Fruit fly (Drosophila melanogaster) whole organism: Measurements from ENCODE around the gene CG14223.

Experiments
- CG8478 ChIP-seq: fragments of >200 bp; optimal IDR thresholded peaks from 2 replicates; lab custom pipeline; 2018; ENCODE audit warnings: inconsistent platforms
- Dll ChIP-seq: fragments of >200 bp; optimal IDR thresholded peaks from 2 replicates; lab custom pipeline; 2017
- EcR ChIP-seq, 2 experiments: fragments of >200 bp; optimal IDR thresholded peaks; 2 replicates each; lab custom pipeline; 2017; ENCODE audit warnings: missing biosample characterization in 2 of 2, missing genetic modification characterization in 2 of 2, missing genetic modification reagents in 2 of 2
- pan ChIP-seq: fragments of >200 bp; optimal IDR thresholded peaks from 2 replicates; lab custom pipeline; 2017
- psq ChIP-seq: fragments of >200 bp; optimal IDR thresholded peaks from 2 replicates; lab custom pipeline; 2017
- usp ChIP-seq: fragments of >200 bp; optimal IDR thresholded peaks from 2 replicates; lab custom pipeline; 2017; ENCODE audit warnings: missing biosample characterization, missing genetic modification characterization, mixed read lengths

Gene CG14223

dm6 chrX:19625405-19625804 is 38.4 kb downstream of the CG14223 start, which contains the start of gene CG14212:
CG14212 (plus strand) TSS chrX:19625705.
- no peak for TF ChIP-seq usp (GFP tag; lab: Kevin White, UChicago)

- TF ChIP-seq pan (lab: Kevin White, UChicago) (no peak), EcR (GFP tag; optimal IDR thresholded peaks at IDR 0.05; lab: Kevin White, UChicago) (no peak), CG8478 (lab: Kevin White, UChicago) (no peak), Dll (lab: Kevin White, UChicago) (no peak), usp (GFP tag; lab: Kevin White, UChicago) (no peak), psq (lab: Kevin White, UChicago) (no peak)
Measured at dm6 chrX:19622924-19623323, 40.8 kb downstream of the CG14223 start, which contains the start of the genes Naa20A and MKP-4. Naa20A (minus strand) TSS chrX:19623074. MKP-4 (plus strand) TSS chrX:19623114.

dm6 chrX:19621145-19621544 is 42.6 kb downstream of the CG14223 start, which contains the start of gene CG14221:
CG14221 (minus strand) TSS chrX:19621245.
- no peak for TF ChIP-seq Dll (lab: Kevin White, UChicago)
- no peak for TF ChIP-seq EcR (GFP tag; optimal IDR thresholded peaks at IDR 0.05; lab: Kevin White, UChicago)
- TF ChIP-seq psq (lab: Kevin White, UChicago) = no peak
- TF ChIP-seq pan (lab: Kevin White, UChicago) = no peak
- TF ChIP-seq CG8478 (lab: Kevin White, UChicago) = no peak
- no peak for TF ChIP-seq usp (GFP tag; lab: Kevin White, UChicago)

dm6 chrX:19618183-19618740 is 45.5 kb downstream of the CG14223 start, which contains the start of the genes Pstk and Tim9b:
Pstk (minus strand) TSS chrX:19618537.
Tim9b (minus strand) TSS chrX:19618537.
- TF ChIP-seq Dll (lab: Kevin White, UChicago) (no peak), EcR (GFP tag; optimal IDR thresholded peaks at IDR 0.05; lab: Kevin White, UChicago) (no peak), pan (lab: Kevin White, UChicago) (no peak), psq (lab: Kevin White, UChicago) (no peak), CG8478 (lab: Kevin White, UChicago) (no peak), usp (GFP tag; lab: Kevin White, UChicago) (no peak)

- no peak for TF ChIP-seq Dll (lab: Kevin White, UChicago)
- TF ChIP-seq psq (lab: Kevin White, UChicago) = no peak
- no peak for TF ChIP-seq pan (lab: Kevin White, UChicago)
- TF ChIP-seq CG8478 (lab: Kevin White, UChicago) = no peak
- TF ChIP-seq usp (GFP tag; lab: Kevin White, UChicago) = no peak
- TF ChIP-seq EcR (GFP tag; optimal IDR thresholded peaks at IDR 0.05; lab: Kevin White, UChicago) = no peak
Measured at dm6 chrX:19615990-19616663, 47.6 kb downstream of the CG14223 start, which contains the start of gene CG14210. CG14210 (plus strand) TSS chrX:19616196.

dm6 chrX:19613473-19613872 is 50.3 kb downstream of the CG14223 start:
- TF ChIP-seq EcR (GFP tag; optimal IDR thresholded peaks at IDR 0.05; lab: Kevin White, UChicago) (no peak), Dll (lab: Kevin White, UChicago) (no peak), psq (lab: Kevin White, UChicago) (no peak), CG8478 (lab: Kevin White, UChicago) (no peak), usp (GFP tag; lab: Kevin White, UChicago) (no peak), pan (lab: Kevin White, UChicago) (no peak)

- no peak for TF ChIP-seq usp (GFP tag; lab: Kevin White, UChicago)
- TF ChIP-seq pan (lab: Kevin White, UChicago) = no peak
- TF ChIP-seq EcR (GFP tag; optimal IDR thresholded peaks at IDR 0.05; lab: Kevin White, UChicago) = no peak
- TF ChIP-seq CG8478 (lab: Kevin White, UChicago) = no peak
- TF ChIP-seq Dll (lab: Kevin White, UChicago) = no peak
- TF ChIP-seq psq (lab: Kevin White, UChicago) = no peak
Measured at dm6 chrX:19611226-19611625, 52.5 kb downstream of the CG14223 start, which contains the start of the genes Shawn and Tyler. Shawn (plus strand) TSS chrX:19611526. Tyler (plus strand) TSS chrX:19611526.
